Fruit fly (Drosophila melanogaster): ENCODE data around the gene Ncoa6.

Gene Ncoa6

dm6 chr2L:5298978-5299627, 27.4 kb downstream of the Ncoa6 start (continued):
- TF ChIP-seq CG16779 (tag; optimal IDR thresholded peaks at IDR 0.05) (peak; percentile 28), svp (GFP tag) (peak; percentile 85), spab (GFP tag; optimal IDR thresholded peaks at IDR 0.05) (no peak), CG4318 (GFP tag; optimal IDR thresholded peaks at IDR 0.05) (peak; percentile 34), CG9139 (GFP tag; optimal IDR thresholded peaks at IDR 0.05) (no peak), Ets96B (tag; optimal IDR thresholded peaks at IDR 0.05) (peak; percentile 17), Smox (GFP tag; optimal IDR thresholded peaks at IDR 0.05) (peak; percentile 80), CG3919 (GFP tag; optimal IDR thresholded peaks at IDR 0.05) (peak; percentile 70), cyc (GFP tag; optimal IDR thresholded peaks at IDR 0.05) (peak; percentile 58)

dm6 chr2L:5297961-5298311, 28.5 kb downstream of the Ncoa6 start:
- no peak for TF ChIP-seq cyc (GFP tag; optimal IDR thresholded peaks at IDR 0.05)
- TF ChIP-seq lz (GFP tag; optimal IDR thresholded peaks at IDR 0.05) = no peak
- TF ChIP-seq eg (GFP tag; IDR thresholded peaks at IDR 0.05) = no peak
- TF ChIP-seq CG8119 (GFP tag; IDR thresholded peaks at IDR 0.05) = no peak
- TF ChIP-seq dac (GFP tag; optimal IDR thresholded peaks at IDR 0.05) = no peak
- no peak for TF ChIP-seq CG1621 (tag; optimal IDR thresholded peaks at IDR 0.05)
- TF ChIP-seq CG6792 (GFP tag; optimal IDR thresholded peaks at IDR 0.05) = no peak
- TF ChIP-seq Lpt (GFP tag; optimal IDR thresholded peaks at IDR 0.05) = no peak
- TF ChIP-seq Ets21C (GFP tag; optimal IDR thresholded peaks at IDR 0.05) = no peak
- TF ChIP-seq CG8319 (GFP tag; optimal IDR thresholded peaks at IDR 0.05) = no peak

- TF ChIP-seq fd59A (GFP tag; optimal IDR thresholded peaks at IDR 0.05) (no peak), Blimp-1 (GFP tag; optimal IDR thresholded peaks at IDR 0.05) (peak; percentile 93), topi (GFP tag; optimal IDR thresholded peaks at IDR 0.05) (peak; percentile 93), CG8319 (GFP tag; optimal IDR thresholded peaks at IDR 0.05) (peak; percentile 54), CG6276 (GFP tag; optimal IDR thresholded peaks at IDR 0.05) (peak; percentile 44), CG31627 (GFP tag; optimal IDR thresholded peaks at IDR 0.05) (peak; percentile 94), CG6163 (GFP tag; IDR thresholded peaks at IDR 0.05) (peak; percentile 72), Eip93F (GFP tag; optimal IDR thresholded peaks at IDR 0.05) (peak; percentile 84), lz (GFP tag; optimal IDR thresholded peaks at IDR 0.05) (peak; percentile 91), cyc (GFP tag; optimal IDR thresholded peaks at IDR 0.05) (peak; percentile 94), spab (GFP tag; optimal IDR thresholded peaks at IDR 0.05) (no peak), CG34406 (GFP tag; optimal IDR thresholded peaks at IDR 0.05) (peak; percentile 81), CG11902 (GFP tag; optimal IDR thresholded peaks at IDR 0.05) (peak; percentile 81), CG16779 (tag; optimal IDR thresholded peaks at IDR 0.05) (no peak), CG15336 (GFP tag; IDR thresholded peaks at IDR 0.05) (peak; percentile 73), Hr38 (GFP tag; optimal IDR thresholded peaks at IDR 0.05) (no peak), CG3919 (GFP tag; optimal IDR thresholded peaks at IDR 0.05) (peak; percentile 76), vri (GFP tag; optimal IDR thresholded peaks at IDR 0.05) (no peak), Sox102F (GFP tag; optimal IDR thresholded peaks at IDR 0.05) (peak; percentile 93), CG7368 (GFP tag; optimal IDR thresholded peaks at IDR 0.05) (peak; percentile 48), CG10631 (GFP tag; optimal IDR thresholded peaks at IDR 0.05) (no peak), Met (GFP tag; optimal IDR thresholded peaks at IDR 0.05) (peak; percentile 95), CG9139 (GFP tag; optimal IDR thresholded peaks at IDR 0.05) (no peak), Ets21C (GFP tag; optimal IDR thresholded peaks at IDR 0.05) (peak; percentile 92), Smox (GFP tag; optimal IDR thresholded peaks at IDR 0.05) (peak; percentile 92), Sox14 (GFP tag; optimal IDR thresholded peaks at IDR 0.05) (peak; percentile 85), CG6792 (GFP tag; optimal IDR thresholded peaks at IDR 0.05) (peak; percentile 78), Sox15 (GFP tag; optimal IDR thresholded peaks at IDR 0.05) (peak; percentile 71), CG32006 (GFP tag; optimal IDR thresholded peaks at IDR 0.05) (peak; percentile 80), CG10669 (GFP tag; optimal IDR thresholded peaks at IDR 0.05) (no peak), CG8119 (GFP tag; IDR thresholded peaks at IDR 0.05) (peak; percentile 51; the same call in 1 of the 3 replicates), CG6854 (GFP tag; optimal IDR thresholded peaks at IDR 0.05) (peak; percentile 91), OdsH (GFP tag; optimal IDR thresholded peaks at IDR 0.05) (peak; percentile 78), dsx (GFP tag; optimal IDR thresholded peaks at IDR 0.05; ENCODE audit: poor library complexity, severe bottlenecking) (no peak), eg (GFP tag; IDR thresholded peaks at IDR 0.05) (peak; percentile 52; the same call in 2 of the 3 replicates), CG1621 (tag; optimal IDR thresholded peaks at IDR 0.05) (no peak), salr (GFP tag; optimal IDR thresholded peaks at IDR 0.05) (no peak), esn (GFP tag; optimal IDR thresholded peaks at IDR 0.05) (peak; percentile 96), CG11294 (GFP tag; IDR thresholded peaks at IDR 0.05) (no peak)
Measured at dm6 chr2L:5297289-5297960, 29.1 kb downstream of the Ncoa6 start.
